Fruit fly (Drosophila melanogaster): ENCODE results near the gene unc.

dm6 chrX:21106269-21106668, 10.4 kb downstream of the unc start, which contains the start of gene CG1503:
- TF ChIP-seq Myc (optimal IDR thresholded peaks at IDR 0.05) (no peak), CG32264 (GFP tag; optimal IDR thresholded peaks at IDR 0.05) (no peak), pan (optimal IDR thresholded peaks at IDR 0.05) (no peak), Abd-B (GFP tag; optimal IDR thresholded peaks at IDR 0.05) (no peak), lola (GFP tag; optimal IDR thresholded peaks at IDR 0.05) (no peak)
